Worm (Caenorhabditis elegans) whole organism, L4/young adult: ENCODE results near the gene ddo-3.

Source experiments
- W03F9.2 ChIP-seq: fragments of 150-350 bp; optimal IDR thresholded peaks from 2 replicates; lab custom pipeline; 2014; ENCODE audit warnings: missing biosample characterization, missing genetic modification characterization
- dao-5 ChIP-seq: sonication (generic microtip); optimal IDR thresholded peaks from 2 replicates; lab custom pipeline; 2016; ENCODE audit warnings: missing genotype, missing genetic modification characterization, moderate library complexity, missing compliant biosample characterization
- him-1 ChIP-seq: sonication (generic microtip); optimal IDR thresholded peaks from 2 replicates; lab custom pipeline; 2016; ENCODE audit warnings: missing genotype, missing genetic modification reagents, missing genetic modification characterization, missing compliant biosample characterization

- TF ChIP-seq dao-5 (tag; lab: Kevin White, UChicago) (no peak), W03F9.2 (tag; lab: Kevin White, UChicago) (no peak), him-1 (tag; lab: Kevin White, UChicago) (no peak)
These were observed 6.4 kb downstream of the ddo-3 start for ce11 chrIII:6594069-6594468.
